Fruit fly (Drosophila melanogaster): ENCODE data around the gene CG13255.
A peak's percentile ranks its signal among the peaks of the same experiment; 100 is the strongest.

CG13255 gene

DNA sequence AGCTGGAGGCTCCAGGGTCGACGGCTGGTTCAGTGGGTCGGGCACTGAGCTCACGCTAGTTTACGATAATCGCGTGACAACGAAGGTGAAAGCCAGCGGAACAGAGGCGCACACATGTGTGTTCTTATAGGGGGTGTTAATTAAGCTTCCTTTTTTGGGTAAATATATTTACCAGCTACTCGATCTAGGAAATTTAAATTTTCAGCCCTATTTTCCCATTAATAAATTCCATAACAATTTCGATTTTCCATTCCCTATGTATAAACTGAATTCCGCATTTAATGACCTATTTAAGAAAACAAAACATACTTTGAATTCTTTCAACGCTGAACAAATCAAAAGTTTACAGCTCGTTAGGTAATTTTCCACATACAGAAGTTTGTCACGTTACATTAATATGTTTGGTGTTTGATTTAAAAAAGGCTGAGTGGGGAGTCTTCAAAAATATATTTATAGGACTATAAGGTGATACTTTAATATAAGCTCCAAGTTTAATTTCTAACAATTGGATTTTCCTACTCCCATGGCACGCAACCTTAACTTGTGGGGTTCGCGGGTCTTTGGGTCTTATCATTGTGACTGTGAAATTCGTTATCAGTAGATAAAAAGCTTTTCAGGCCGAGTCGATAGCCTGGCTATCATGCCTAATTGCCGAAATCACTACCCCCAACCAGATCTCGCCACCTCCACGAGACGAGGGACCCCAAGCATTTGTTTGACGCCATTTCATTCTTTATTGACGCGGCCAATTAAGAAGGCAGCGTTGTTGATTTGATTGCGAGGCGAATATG, at the start of gene CG13255 (continued):
- TF ChIP-seq Asciz (GFP tag; optimal IDR thresholded peaks at IDR 0.05), result peak; percentile 16
- no peak for TF ChIP-seq CG13894 (tag; optimal IDR thresholded peaks at IDR 0.05)
- no peak for TF ChIP-seq Hsf (GFP tag; optimal IDR thresholded peaks at IDR 0.05)
- peak; percentile 67 for TF ChIP-seq CG15269 (tag; optimal IDR thresholded peaks at IDR 0.05)
- TF ChIP-seq fd64A (GFP tag; optimal IDR thresholded peaks at IDR 0.05), result no peak
- TF ChIP-seq da (GFP tag; optimal IDR thresholded peaks at IDR 0.05), result no peak
- TF ChIP-seq NC2α (GFP tag; optimal IDR thresholded peaks at IDR 0.05), result no peak
- TF ChIP-seq NFAT (GFP tag; IDR thresholded peaks at IDR 0.05), result peak; percentile 42; the same call in 1 of the 2 replicates
- TF ChIP-seq bowl (GFP tag; IDR thresholded peaks at IDR 0.05), result no peak
- TF ChIP-seq CG11247 (GFP tag; IDR thresholded peaks at IDR 0.05), result no peak
- peak; percentile 4 for TF ChIP-seq slou (GFP tag; optimal IDR thresholded peaks at IDR 0.05)
- TF ChIP-seq crol (GFP tag; IDR thresholded peaks at IDR 0.05), result no peak
- TF ChIP-seq ranshi (GFP tag; IDR thresholded peaks at IDR 0.05), result peak; percentile 47; the same call in 1 of the 2 replicates
- TF ChIP-seq Mad (GFP tag; optimal IDR thresholded peaks at IDR 0.05), result no peak
- no peak for TF ChIP-seq CG15073 (GFP tag; optimal IDR thresholded peaks at IDR 0.05)
- no peak for TF ChIP-seq CG17186 (GFP tag; optimal IDR thresholded peaks at IDR 0.05)
- peak; percentile 25 for TF ChIP-seq fu2 (GFP tag; optimal IDR thresholded peaks at IDR 0.05)
- peak; percentile 49 for TF ChIP-seq fd3F (GFP tag; optimal IDR thresholded peaks at IDR 0.05)
- TF ChIP-seq mld (GFP tag; IDR thresholded peaks at IDR 0.05; ENCODE audit: partially characterized antibody), result no peak
- TF ChIP-seq CG17328 (GFP tag; IDR thresholded peaks at IDR 0.05), result no peak
- TF ChIP-seq CG15479 (GFP tag; optimal IDR thresholded peaks at IDR 0.05), result no peak
- no peak for TF ChIP-seq luna (GFP tag; optimal IDR thresholded peaks at IDR 0.05)
- TF ChIP-seq phol (tag; optimal IDR thresholded peaks at IDR 0.05), result peak; percentile 42
- TF ChIP-seq CG5953 (GFP tag; IDR thresholded peaks at IDR 0.05), result no peak
- TF ChIP-seq dmrt11E (tag; optimal IDR thresholded peaks at IDR 0.05), result no peak
- TF ChIP-seq Elba2 (GFP tag; optimal IDR thresholded peaks at IDR 0.05), result no peak
- no peak for TF ChIP-seq CG12219 (GFP tag; optimal IDR thresholded peaks at IDR 0.05)
- no peak for TF ChIP-seq CG14860 (GFP tag; IDR thresholded peaks at IDR 0.05; ENCODE audit: partially characterized antibody)
- no peak for TF ChIP-seq CG2199 (GFP tag; IDR thresholded peaks at IDR 0.05)
- no peak for TF ChIP-seq Lim3 (GFP tag; IDR thresholded peaks at IDR 0.05)
- TF ChIP-seq gsb (GFP tag; IDR thresholded peaks at IDR 0.05), result no peak
- TF ChIP-seq CG7987 (GFP tag; optimal IDR thresholded peaks at IDR 0.05), result no peak
- TF ChIP-seq CkIIα-i1 (GFP tag; IDR thresholded peaks at IDR 0.05), result no peak
- TF ChIP-seq Six4 (GFP tag; optimal IDR thresholded peaks at IDR 0.05), result no peak
- no peak for TF ChIP-seq danr (GFP tag; IDR thresholded peaks at IDR 0.05)
- no peak for TF ChIP-seq Mes4 (GFP tag; optimal IDR thresholded peaks at IDR 0.05)
- TF ChIP-seq bsh (GFP tag; optimal IDR thresholded peaks at IDR 0.05), result no peak
- peak; percentile 16 for TF ChIP-seq D19A (tag; optimal IDR thresholded peaks at IDR 0.05)
- no peak for TF ChIP-seq CG31224 (GFP tag; IDR thresholded peaks at IDR 0.05)
- no peak for TF ChIP-seq Hey (tag; optimal IDR thresholded peaks at IDR 0.05)
- peak; percentile 64 for TF ChIP-seq zfh2 (GFP tag; optimal IDR thresholded peaks at IDR 0.05)
- TF ChIP-seq CG12104 (GFP tag; optimal IDR thresholded peaks at IDR 0.05), result peak; percentile 49
- no peak for TF ChIP-seq CG11560 (tag; IDR thresholded peaks at IDR 0.05)
- TF ChIP-seq CG14667 (GFP tag; IDR thresholded peaks at IDR 0.05), result no peak
- no peak for TF ChIP-seq h (optimal IDR thresholded peaks at IDR 0.05)
- TF ChIP-seq fd96Cb (tag; optimal IDR thresholded peaks at IDR 0.05), result peak; percentile 2
- peak; percentile 21 for TF ChIP-seq Nf-YC (tag; optimal IDR thresholded peaks at IDR 0.05)
- 0 out of 2 replicates have a peak, but pooled peaks have one; percentile 25 for TF ChIP-seq al (GFP tag; IDR thresholded peaks at IDR 0.05)
- TF ChIP-seq pros (GFP tag; optimal IDR thresholded peaks at IDR 0.05), result no peak
- peak in 1 of 2 experiments; percentile 29 for TF ChIP-seq chif (GFP tag; optimal IDR thresholded peaks at IDR 0.05)
- no peak for TF ChIP-seq Neu2 (GFP tag; optimal IDR thresholded peaks at IDR 0.05; ENCODE audit: borderline replicate concordance)

Measured in whole organism, embryonic.